Fruit fly (Drosophila melanogaster) whole organism, pupa: ENCODE results near the gene CG9132.

ENCODE experiments used
- CG12605 ChIP-seq: fragments of 200-800 bp; sonication (Bioruptor generic); IDR thresholded peaks from 2 replicates; pipeline ENCODE4 v1.3.6; 2022; ENCODE audit warnings: missing biosample characterization, missing genetic modification characterization
- CG15710 ChIP-seq: fragments of 200-800 bp; sonication (Bioruptor generic); optimal IDR thresholded peaks from 2 replicates; lab custom pipeline; 2018; ENCODE audit warnings: missing biosample characterization, mild to moderate bottlenecking, missing genetic modification characterization, moderate library complexity
- EcR ChIP-seq: fragments of 200-800 bp; sonication (Bioruptor generic); optimal IDR thresholded peaks from 3 replicates; lab custom pipeline; 2019; ENCODE audit warnings: missing biosample characterization, missing genetic modification characterization, mild to moderate bottlenecking, moderate library complexity, missing genetic modification reagents
- rn ChIP-seq: fragments of 200-800 bp; sonication (Bioruptor generic); IDR thresholded peaks from 2 replicates; pipeline ENCODE4 v1.3.6; 2022; ENCODE audit warnings: missing biosample characterization, missing genetic modification characterization

- TF ChIP-seq rn (GFP tag; lab: Robert Waterston, UW) = no peak
- TF ChIP-seq CG15710 (tag; lab: Kevin White, UChicago) = no peak
- no peak for TF ChIP-seq CG12605 (GFP tag; lab: Robert Waterston, UW)
- TF ChIP-seq EcR (GFP tag; lab: Kevin White, UChicago) = no peak
These were observed 42.9 kb downstream of the CG9132 start for dm6 chrX:16757645-16758044.
